Fruit fly (Drosophila melanogaster): ENCODE results near the gene CG33124.

- TF ChIP-seq tj (GFP tag; optimal IDR thresholded peaks at IDR 0.05), result no peak
- no peak for TF ChIP-seq CG7101 (tag; optimal IDR thresholded peaks at IDR 0.05)
Measured at dm6 chr2L:2179366-2179765, 29.5 kb downstream of the CG33124 start.
